Worm (Caenorhabditis elegans) whole organism, young adult: ENCODE data around the gene serp-1.2.

Experiments used
- B0019.2 ChIP-seq: fragments of 200-800 bp; sonication (Bioruptor generic); conservative IDR thresholded peaks from 2 replicates; pipeline ENCODE4 v1.3.6; 2022; ENCODE audit warnings: missing genetic modification reagents, missing genetic modification characterization, missing compliant biosample characterization
- B0035.1 ChIP-seq: sonication (generic microtip); optimal IDR thresholded peaks from 2 replicates; lab custom pipeline; 2016; ENCODE audit warnings: missing genetic modification characterization, mild to moderate bottlenecking, missing compliant biosample characterization, missing genotype, missing genetic modification reagents
- B0261.1 ChIP-seq: sonication (generic microtip); optimal IDR thresholded peaks from 2 replicates; lab custom pipeline; 2016; ENCODE audit warnings: mild to moderate bottlenecking, missing genetic modification characterization, moderate library complexity, missing compliant biosample characterization
- B0336.3 ChIP-seq: fragments of 200-800 bp; sonication (Bioruptor generic); IDR thresholded peaks from 2 replicates; pipeline ENCODE4 v1.3.6; 2022; ENCODE audit warnings: missing genetic modification characterization, missing compliant biosample characterization
- F10E7.11 ChIP-seq: sonication (generic microtip); optimal IDR thresholded peaks from 2 replicates; lab custom pipeline; 2017; ENCODE audit warnings: mild to moderate bottlenecking, missing genetic modification characterization, moderate library complexity, missing compliant biosample characterization
- F22D6.2 ChIP-seq: sonication (generic microtip); optimal IDR thresholded peaks from 2 replicates; lab custom pipeline; 2016; ENCODE audit warnings: mild to moderate bottlenecking, missing genetic modification characterization, missing compliant biosample characterization
- F33H1.4 ChIP-seq: fragments of 200-800 bp; sonication (Bioruptor generic); IDR thresholded peaks from 2 replicates; pipeline ENCODE4 v1.3.6; 2022; ENCODE audit warnings: missing genetic modification reagents, missing genetic modification characterization, missing compliant biosample characterization
- F49E8.2 ChIP-seq: sonication (generic microtip); optimal IDR thresholded peaks from 3 replicates; lab custom pipeline; 2017; ENCODE audit warnings: missing genetic modification characterization, mild to moderate bottlenecking, missing compliant biosample characterization, antibody characterized with exemption, moderate library complexity; ENCODE audit not compliant: insufficient read depth
- akir-1 ChIP-seq: fragments of 200-800 bp; sonication (Bioruptor generic); optimal IDR thresholded peaks from 2 replicates; lab custom pipeline; 2018; ENCODE audit warnings: mild to moderate bottlenecking, missing genetic modification characterization, moderate library complexity, missing compliant biosample characterization
- ama-1 ChIP-seq, 3 experiments: fragments of 150-350 bp in 1 of 3; sonication (generic microtip) in 2 of 3; optimal IDR thresholded peaks; 2 replicates each; lab custom pipeline; 2014 to 2018; ENCODE audit warnings: missing biosample characterization in 2 of 3, missing genetic modification characterization in 2 of 3, missing genetic modification reagents in 2 of 3
- atf-7 ChIP-seq: sonication (generic microtip); optimal IDR thresholded peaks from 2 replicates; lab custom pipeline; 2017; ENCODE audit warnings: mild to moderate bottlenecking, missing genetic modification characterization, missing compliant biosample characterization
- athp-1 ChIP-seq: sonication (generic microtip); optimal IDR thresholded peaks from 2 replicates; lab custom pipeline; 2017; ENCODE audit warnings: mild to moderate bottlenecking, missing genetic modification characterization, missing compliant biosample characterization
- attf-3 ChIP-seq: fragments of 200-800 bp; sonication (Bioruptor generic); conservative IDR thresholded peaks from 2 replicates; pipeline ENCODE4 v1.3.6; 2022; ENCODE audit warnings: missing genetic modification reagents, missing genetic modification characterization, missing compliant biosample characterization
- attf-6 ChIP-seq: fragments of 200-800 bp; sonication (Bioruptor generic); IDR thresholded peaks from 2 replicates; pipeline ENCODE4 v1.3.6; 2022; ENCODE audit warnings: missing genetic modification reagents, missing genetic modification characterization, missing compliant biosample characterization
- ccch-3 ChIP-seq: fragments of 200-800 bp; sonication (Bioruptor generic); optimal IDR thresholded peaks from 2 replicates; lab custom pipeline; 2018; ENCODE audit warnings: mild to moderate bottlenecking, missing genetic modification characterization, missing compliant biosample characterization
- ceh-100 ChIP-seq: fragments of 200-800 bp; sonication (Bioruptor generic); IDR thresholded peaks from 2 replicates; pipeline ENCODE4 v1.3.6; 2022; ENCODE audit warnings: missing genetic modification reagents, missing genetic modification characterization, missing compliant biosample characterization
- ceh-27 ChIP-seq: fragments of 200-800 bp; sonication (Bioruptor generic); optimal IDR thresholded peaks from 2 replicates; lab custom pipeline; 2018; ENCODE audit warnings: mild to moderate bottlenecking, missing genetic modification characterization, moderate library complexity, missing compliant biosample characterization
- die-1 ChIP-seq: sonication (generic microtip); optimal IDR thresholded peaks from 2 replicates; lab custom pipeline; 2016; ENCODE audit warnings: missing genotype, mild to moderate bottlenecking, missing genetic modification characterization, missing compliant biosample characterization
- dox-1 ChIP-seq: fragments of 200-800 bp; sonication (Bioruptor generic); IDR thresholded peaks from 2 replicates; pipeline ENCODE4 v1.3.6; 2022; ENCODE audit warnings: missing genetic modification reagents, missing genetic modification characterization, missing compliant biosample characterization
- efl-1 ChIP-seq: fragments of 150-350 bp; optimal IDR thresholded peaks from 2 replicates; lab custom pipeline; 2014; ENCODE audit warnings: missing biosample characterization, missing genetic modification reagents, missing genetic modification characterization
- egrh-3 ChIP-seq: fragments of 200-800 bp; sonication (Bioruptor generic); IDR thresholded peaks from 2 replicates; pipeline ENCODE4 v1.3.6; 2022; ENCODE audit warnings: missing genetic modification reagents, missing genetic modification characterization, missing compliant biosample characterization
- him-1 ChIP-seq: sonication (generic microtip); optimal IDR thresholded peaks from 2 replicates; lab custom pipeline; 2016; ENCODE audit warnings: missing genotype, missing genetic modification reagents, missing genetic modification characterization, missing compliant biosample characterization
- hlh-12 ChIP-seq: sonication (generic microtip); optimal IDR thresholded peaks from 2 replicates; lab custom pipeline; 2016; ENCODE audit warnings: missing genetic modification characterization, missing compliant biosample characterization
- hmg-1.2 ChIP-seq: fragments of 200-800 bp; sonication (Bioruptor generic); IDR thresholded peaks from 2 replicates; pipeline ENCODE4 v1.3.6; 2022; ENCODE audit warnings: missing genetic modification reagents, missing genetic modification characterization, missing compliant biosample characterization
- hrde-1 ChIP-seq: sonication (generic microtip); optimal IDR thresholded peaks from 2 replicates; lab custom pipeline; 2016; ENCODE audit warnings: missing genetic modification characterization, mild to moderate bottlenecking, missing compliant biosample characterization, moderate library complexity, missing genotype, missing genetic modification reagents, borderline replicate concordance
- hsf-1 ChIP-seq: fragments of 200-800 bp; sonication (Bioruptor generic); IDR thresholded peaks from 2 replicates; pipeline ENCODE4 v1.3.6; 2022; ENCODE audit warnings: missing genetic modification reagents, missing genetic modification characterization, missing compliant biosample characterization
- let-526 ChIP-seq: fragments of 200-800 bp; sonication (Bioruptor generic); IDR thresholded peaks from 2 replicates; pipeline ENCODE4 v1.3.6; 2022; ENCODE audit warnings: missing genetic modification reagents, missing genetic modification characterization, missing compliant biosample characterization
- lin-40 ChIP-seq: sonication (generic microtip); optimal IDR thresholded peaks from 2 replicates; lab custom pipeline; 2016; ENCODE audit warnings: missing genetic modification characterization, mild to moderate bottlenecking, missing compliant biosample characterization, missing genotype, missing genetic modification reagents
- lin-54 ChIP-seq: fragments of 200-800 bp; sonication (Bioruptor generic); optimal IDR thresholded peaks from 2 replicates; lab custom pipeline; 2018; ENCODE audit warnings: mild to moderate bottlenecking, missing genetic modification characterization, missing compliant biosample characterization
- lir-1 ChIP-seq: fragments of 200-800 bp; sonication (Bioruptor generic); conservative IDR thresholded peaks from 2 replicates; pipeline ENCODE4 v1.3.6; 2022; ENCODE audit warnings: missing genetic modification reagents, missing genetic modification characterization, missing compliant biosample characterization
- lsl-1 ChIP-seq: fragments of 200-800 bp; sonication (Bioruptor generic); optimal IDR thresholded peaks from 2 replicates; lab custom pipeline; 2018; ENCODE audit warnings: mild to moderate bottlenecking, missing genetic modification characterization, moderate library complexity, missing compliant biosample characterization
- madf-10 ChIP-seq: sonication (generic microtip); optimal IDR thresholded peaks from 2 replicates; lab custom pipeline; 2016; ENCODE audit warnings: mild to moderate bottlenecking, missing genetic modification characterization, missing compliant biosample characterization
- madf-8 ChIP-seq: fragments of 200-800 bp; sonication (Bioruptor generic); conservative IDR thresholded peaks from 2 replicates; pipeline ENCODE4 v1.3.6; 2022; ENCODE audit warnings: missing genetic modification reagents, missing genetic modification characterization, missing compliant biosample characterization
- mcd-1 ChIP-seq: fragments of 200-800 bp; sonication (Bioruptor generic); IDR thresholded peaks from 2 replicates; pipeline ENCODE4 v1.3.6; 2022; ENCODE audit warnings: missing genetic modification reagents, missing genetic modification characterization, missing compliant biosample characterization
- mel-28 ChIP-seq: sonication (generic microtip); optimal IDR thresholded peaks from 2 replicates; lab custom pipeline; 2016; ENCODE audit warnings: borderline replicate concordance, mild to moderate bottlenecking, missing genetic modification characterization, missing compliant biosample characterization
- nfya-1 ChIP-seq: sonication (generic microtip); optimal IDR thresholded peaks from 2 replicates; lab custom pipeline; 2017; ENCODE audit warnings: antibody characterized with exemption, missing compliant biosample characterization, missing genetic modification characterization, borderline replicate concordance; ENCODE audit not compliant: insufficient read depth
- nfyb-1 ChIP-seq: fragments of 200-800 bp; sonication (Bioruptor generic); IDR thresholded peaks from 2 replicates; pipeline ENCODE4 v1.3.6; 2022; ENCODE audit warnings: missing genetic modification reagents, missing genetic modification characterization, missing compliant biosample characterization
- nhr-120 ChIP-seq: fragments of 200-800 bp; sonication (Bioruptor generic); IDR thresholded peaks from 2 replicates; pipeline ENCODE4 v1.3.6; 2022; ENCODE audit warnings: missing genetic modification characterization, missing compliant biosample characterization
- pbrm-1 ChIP-seq: fragments of 200-800 bp; sonication (Bioruptor generic); IDR thresholded peaks from 2 replicates; pipeline ENCODE4 v1.3.6; 2022; ENCODE audit warnings: missing genetic modification reagents, missing genetic modification characterization, missing compliant biosample characterization
- rcor-1 ChIP-seq: fragments of 200-800 bp; sonication (Bioruptor generic); IDR thresholded peaks from 2 replicates; pipeline ENCODE4 v1.3.6; 2022; ENCODE audit warnings: missing genetic modification reagents, missing genetic modification characterization, missing compliant biosample characterization
- rpc-1 ChIP-seq, 2 experiments: fragments of 150-350 bp in 1 of 2; sonication (generic microtip) in 1 of 2; optimal IDR thresholded peaks; 2 replicates each; lab custom pipeline; 2014 to 2018; ENCODE audit warnings: missing biosample characterization in 1 of 2, missing genetic modification characterization in 1 of 2, missing genetic modification reagents in 1 of 2, missing genotype in 1 of 2
- sea-2 ChIP-seq: fragments of 200-800 bp; sonication (Bioruptor generic); IDR thresholded peaks from 2 replicates; pipeline ENCODE4 v1.3.6; 2022; ENCODE audit warnings: missing genetic modification characterization, missing compliant biosample characterization
- snpc-1.3 ChIP-seq: sonication (generic microtip); optimal IDR thresholded peaks from 2 replicates; lab custom pipeline; 2017; ENCODE audit warnings: missing genetic modification characterization, mild to moderate bottlenecking, missing compliant biosample characterization, antibody characterized with exemption, moderate library complexity, missing genotype, missing genetic modification reagents; ENCODE audit not compliant: insufficient read depth
- tbx-9 ChIP-seq: sonication (generic microtip); optimal IDR thresholded peaks from 2 replicates; lab custom pipeline; 2016; ENCODE audit warnings: borderline replicate concordance, missing genetic modification characterization, inconsistent platforms, missing compliant biosample characterization
- tlf-1 ChIP-seq: fragments of 200-800 bp; sonication (Bioruptor generic); optimal IDR thresholded peaks from 2 replicates; lab custom pipeline; 2018; ENCODE audit warnings: mild to moderate bottlenecking, missing genetic modification characterization, missing compliant biosample characterization
- unc-130 ChIP-seq: sonication (generic microtip); optimal IDR thresholded peaks from 2 replicates; lab custom pipeline; 2016; ENCODE audit warnings: missing genetic modification reagents, missing genetic modification characterization, missing compliant biosample characterization
- zfh-2 ChIP-seq: fragments of 200-800 bp; sonication (Bioruptor generic); conservative IDR thresholded peaks from 2 replicates; pipeline ENCODE4 v1.3.6; 2022; ENCODE audit warnings: missing genetic modification reagents, missing genetic modification characterization, missing compliant biosample characterization

The serp-1.2 gene

DNA sequence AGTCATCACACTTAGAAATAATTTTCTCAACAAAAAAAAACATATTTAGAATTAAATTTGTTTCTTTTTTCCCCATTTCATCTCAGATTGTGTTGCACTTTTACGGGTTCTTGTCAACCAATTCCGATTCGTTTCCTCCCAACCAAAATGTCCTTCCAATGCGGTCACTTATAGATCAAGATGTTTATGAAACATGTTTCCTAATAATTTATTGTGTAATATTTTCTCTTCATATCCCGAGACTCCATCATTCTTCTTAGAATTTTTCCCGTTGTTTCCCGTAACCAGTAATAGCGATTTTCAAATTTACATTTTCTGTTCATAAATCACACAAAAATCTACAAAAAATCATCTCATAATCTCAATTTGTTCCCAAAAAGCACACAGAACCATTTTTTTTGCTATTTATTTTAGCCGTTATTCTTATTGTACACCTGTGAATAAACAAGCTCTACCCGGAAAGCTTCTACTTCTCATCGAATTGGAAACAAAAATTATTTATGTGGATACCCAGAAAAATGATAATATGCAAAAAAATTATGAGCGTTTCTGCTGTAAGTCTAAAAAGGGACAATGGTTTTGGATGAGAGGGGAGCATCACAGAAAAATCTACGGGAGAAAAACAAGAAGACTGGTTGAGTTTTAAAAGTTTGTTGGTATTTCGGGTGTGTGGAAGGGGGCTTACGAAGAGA is 36.9 kb upstream of the serp-1.2 start (continued):
- TF ChIP-seq lin-40 = no peak
- no peak for TF ChIP-seq atf-7 (tag; lab: Kevin White, UChicago)
- TF ChIP-seq athp-1 (tag; lab: Kevin White, UChicago) = peak; percentile 31
- TF ChIP-seq attf-6 = no peak
- no peak for TF ChIP-seq tbx-9 (tag; lab: Kevin White, UChicago)
- no peak for TF ChIP-seq B0035.1 (tag; lab: Kevin White, UChicago)
- TF ChIP-seq ceh-27 (GFP tag; lab: Kevin White, UChicago) = no peak
- no peak for TF ChIP-seq rpc-1 (optimal IDR thresholded peaks at IDR 0.05; lab: Kevin White, UChicago)
- TF ChIP-seq rpc-1 (tag; optimal IDR thresholded peaks at IDR 0.05; lab: Kevin White, UChicago) = no peak
- TF ChIP-seq hrde-1 = peak; percentile 65
- TF ChIP-seq lin-54 (GFP tag; lab: Kevin White, UChicago) = no peak
- no peak for TF ChIP-seq nhr-120
- TF ChIP-seq nfyb-1 (GFP tag; lab: Robert Waterston, UW) = no peak
- no peak for TF ChIP-seq ccch-3 (GFP tag; lab: Kevin White, UChicago)
- TF ChIP-seq tlf-1 (GFP tag; lab: Kevin White, UChicago) = peak; percentile 4
- no peak for TF ChIP-seq dox-1 (GFP tag; lab: Robert Waterston, UW)
- no peak for TF ChIP-seq akir-1 (GFP tag; lab: Kevin White, UChicago)
- peak; percentile 4 for TF ChIP-seq lsl-1 (GFP tag; lab: Kevin White, UChicago)
- TF ChIP-seq B0336.3 (GFP tag; lab: Robert Waterston, UW) = peak; percentile 73
- no peak for TF ChIP-seq mcd-1 (GFP tag; lab: Robert Waterston, UW)
- no peak for TF ChIP-seq efl-1
- TF ChIP-seq F49E8.2 = peak; percentile 8
- peak; percentile 100 for TF ChIP-seq him-1 (tag; lab: Kevin White, UChicago)
- TF ChIP-seq attf-3 = no peak
- TF ChIP-seq nfya-1 (tag; lab: Kevin White, UChicago) = no peak
- TF ChIP-seq rcor-1 (GFP tag; lab: Robert Waterston, UW) = no peak
- TF ChIP-seq ama-1 (optimal IDR thresholded peaks at IDR 0.05; lab: Kevin White, UChicago) = no peak
- peak in 1 of 2 experiments; percentile 74 for TF ChIP-seq ama-1 (GFP tag; optimal IDR thresholded peaks at IDR 0.05; lab: Kevin White, UChicago)
- no peak for TF ChIP-seq egrh-3 (GFP tag; lab: Robert Waterston, UW)
- no peak for TF ChIP-seq B0261.1 (tag; lab: Kevin White, UChicago)
- no peak for TF ChIP-seq lir-1
- TF ChIP-seq unc-130 = no peak
- no peak for TF ChIP-seq B0019.2 (GFP tag; lab: Robert Waterston, UW)
- TF ChIP-seq hsf-1 = peak; percentile 43

DNA sequence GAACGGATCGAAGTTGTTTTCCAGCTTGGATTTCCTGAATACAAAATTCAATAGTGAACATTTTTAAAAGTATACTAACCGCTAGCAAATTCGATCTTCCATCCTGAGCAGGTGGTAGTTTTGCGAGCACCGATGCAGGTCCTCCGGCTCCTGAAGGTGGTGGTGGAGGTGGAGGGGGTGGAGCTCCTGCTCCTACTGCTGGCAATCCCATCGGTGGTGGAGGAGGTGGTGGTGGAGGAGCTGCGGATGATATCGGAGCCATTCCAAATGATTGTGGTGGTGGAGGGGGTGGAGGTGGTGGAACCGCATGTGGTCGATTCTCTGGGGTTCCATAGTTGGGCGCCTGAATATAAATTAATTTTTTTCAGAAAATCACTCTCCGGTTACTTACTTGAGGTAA is 35.8 kb upstream of the serp-1.2 start:
- TF ChIP-seq madf-10 (no peak), pbrm-1 (GFP tag; lab: Robert Waterston, UW) (no peak), ceh-100 (no peak), ceh-27 (GFP tag; lab: Kevin White, UChicago) (no peak), F22D6.2 (no peak), lir-1 (no peak), sea-2 (GFP tag; lab: Robert Waterston, UW) (no peak), hmg-1.2 (no peak), F10E7.11 (tag; lab: Kevin White, UChicago) (no peak), hlh-12 (no peak), die-1 (tag; lab: Kevin White, UChicago) (no peak), snpc-1.3 (tag; lab: Kevin White, UChicago) (no peak), F33H1.4 (GFP tag; lab: Robert Waterston, UW) (no peak), mel-28 (tag; lab: Kevin White, UChicago) (no peak), atf-7 (tag; lab: Kevin White, UChicago) (no peak), madf-8 (GFP tag; lab: Robert Waterston, UW) (no peak), zfh-2 (GFP tag; lab: Robert Waterston, UW) (peak; percentile 87), tbx-9 (tag; lab: Kevin White, UChicago) (no peak), mcd-1 (GFP tag; lab: Robert Waterston, UW) (0 out of 2 replicates have a peak, but pooled peaks have one; percentile 27), egrh-3 (GFP tag; lab: Robert Waterston, UW) (peak; percentile 83; the same call in 1 of the 2 replicates), let-526 (GFP tag; lab: Robert Waterston, UW) (no peak)
